Worm (Caenorhabditis elegans) whole organism, L4 larva: ENCODE data around the gene ZK686.5.

Experiments used
- F26F4.8 ChIP-seq: fragments of 200-800 bp; sonication (Bioruptor generic); conservative IDR thresholded peaks from 2 replicates; pipeline ENCODE4 v1.3.6; 2022; ENCODE audit warnings: missing genetic modification characterization, missing compliant biosample characterization
- R02D3.7 ChIP-seq: fragments of 150-350 bp; sonication (generic microtip); optimal IDR thresholded peaks from 3 replicates; lab custom pipeline; 2014; ENCODE audit warnings: missing biosample characterization, missing genetic modification characterization
- Y105C5A.15 ChIP-seq: fragments of 200-800 bp; sonication (Bioruptor generic); IDR thresholded peaks from 2 replicates; pipeline ENCODE4 v1.3.6; 2022; ENCODE audit warnings: missing genetic modification characterization, missing compliant biosample characterization
- daf-16 ChIP-seq, 3 experiments: sonication (generic microtip); optimal IDR thresholded peaks; 2 replicates each; lab custom pipeline; 2016 to 2017; ENCODE audit warnings: missing genetic modification characterization in 3 of 3, missing genetic modification reagents in 3 of 3, mild to moderate bottlenecking in 2 of 3, missing compliant biosample characterization in 2 of 3, missing biosample characterization in 1 of 3, moderate library complexity in 1 of 3
- dpl-1 ChIP-seq: fragments of 150-350 bp; optimal IDR thresholded peaks from 2 replicates; lab custom pipeline; 2014; ENCODE audit warnings: missing biosample characterization, missing genetic modification reagents, missing genetic modification characterization
- egl-27 ChIP-seq: sonication (generic microtip); optimal IDR thresholded peaks from 3 replicates; lab custom pipeline; 2017; ENCODE audit warnings: missing biosample characterization, missing genetic modification reagents, missing genetic modification characterization
- egl-43 ChIP-seq: fragments of 200-800 bp; sonication (Bioruptor generic); IDR thresholded peaks from 2 replicates; pipeline ENCODE4 v1.3.6; 2022; ENCODE audit warnings: missing genetic modification reagents, missing genetic modification characterization, missing compliant biosample characterization
- lin-13 ChIP-seq: fragments of 150-350 bp; optimal IDR thresholded peaks from 2 replicates; lab custom pipeline; 2014; ENCODE audit warnings: missing biosample characterization, missing genetic modification reagents, missing genetic modification characterization
- nhr-10 ChIP-seq: fragments of 150-350 bp; optimal IDR thresholded peaks from 2 replicates; lab custom pipeline; 2014; ENCODE audit warnings: missing biosample characterization, missing genetic modification characterization
- nhr-28 ChIP-seq: fragments of 150-350 bp; optimal IDR thresholded peaks from 2 replicates; lab custom pipeline; 2014; ENCODE audit warnings: missing biosample characterization, missing genetic modification characterization
- nhr-76 ChIP-seq: fragments of 150-350 bp; optimal IDR thresholded peaks from 2 replicates; lab custom pipeline; 2014; ENCODE audit warnings: missing biosample characterization, missing genetic modification characterization
- unc-39 ChIP-seq: sonication (generic microtip); optimal IDR thresholded peaks from 2 replicates; lab custom pipeline; 2017; ENCODE audit warnings: missing biosample characterization, missing genetic modification characterization
- ztf-11 ChIP-seq: fragments of 150-350 bp; optimal IDR thresholded peaks from 2 replicates; lab custom pipeline; 2014; ENCODE audit warnings: missing biosample characterization, missing genetic modification characterization

- TF ChIP-seq nhr-76 (tag; lab: Kevin White, UChicago) (no peak), Y105C5A.15 (GFP tag; lab: Robert Waterston, UW) (no peak), F26F4.8 (GFP tag; lab: Robert Waterston, UW) (no peak), egl-27 (no peak), unc-39 (no peak), egl-43 (GFP tag; lab: Robert Waterston, UW) (no peak), R02D3.7 (tag; lab: Kevin White, UChicago) (no peak), nhr-28 (tag; lab: Kevin White, UChicago) (no peak), nhr-10 (tag; lab: Kevin White, UChicago) (no peak), lin-13 (GFP tag; lab: Kevin White, UChicago) (no peak), daf-16 (GFP tag; optimal IDR thresholded peaks at IDR 0.05; lab: Kevin White, UChicago) (no peak), daf-16 (tag; optimal IDR thresholded peaks at IDR 0.05; lab: Kevin White, UChicago) (no peak), dpl-1 (GFP tag; lab: Kevin White, UChicago) (no peak), ztf-11 (tag; lab: Kevin White, UChicago) (no peak)
Observed at ce11 chrIII:7736003-7736402, 31.3 kb downstream of the ZK686.5 start.
